Worm (Caenorhabditis elegans): ENCODE data around the gene srbc-68.
A peak's percentile ranks its signal among the peaks of the same experiment; 100 is the strongest.

Gene srbc-68

DNA sequence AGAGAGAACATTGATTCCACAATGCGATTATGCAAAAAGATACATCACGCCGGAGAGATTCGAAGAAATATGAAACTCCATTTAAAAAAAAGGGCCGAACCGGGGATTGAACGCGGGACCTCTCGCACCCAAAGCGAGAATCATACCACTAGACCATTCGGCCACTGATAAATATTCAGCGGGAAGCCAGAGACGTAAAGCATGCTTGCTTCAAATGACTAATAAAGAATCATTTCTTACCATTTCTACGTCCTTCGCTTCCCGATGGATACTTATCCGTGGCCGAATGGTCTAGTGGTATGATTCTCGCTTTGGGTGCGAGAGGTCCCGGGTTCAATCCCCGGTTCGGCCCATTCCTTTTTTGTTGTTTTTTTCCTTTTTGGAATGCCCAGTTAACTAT is 41.8 kb upstream of the srbc-68 start:
- peak; percentile 69; the same call in 1 of the 2 replicates for TF ChIP-seq ztf-25 (GFP tag; IDR thresholded peaks at IDR 0.05)
- peak; percentile 10 for TF ChIP-seq snpc-1.3 (tag; optimal IDR thresholded peaks at IDR 0.05; ENCODE audit: insufficient read depth)
- TF ChIP-seq ets-4 (GFP tag; optimal IDR thresholded peaks at IDR 0.05): no peak
- peak; percentile 37; the same call in 1 of the 2 replicates for TF ChIP-seq madf-6 (GFP tag; IDR thresholded peaks at IDR 0.05)
- TF ChIP-seq ceh-27 (GFP tag; optimal IDR thresholded peaks at IDR 0.05): no peak
- no peak for TF ChIP-seq hrde-1 (tag; optimal IDR thresholded peaks at IDR 0.05; ENCODE audit: borderline replicate concordance)
- peak; percentile 10 for TF ChIP-seq lin-54 (GFP tag; optimal IDR thresholded peaks at IDR 0.05)
- no peak for TF ChIP-seq him-1 (tag; optimal IDR thresholded peaks at IDR 0.05)
- 0 out of 2 replicates have a peak, but pooled peaks have one; percentile 62 for TF ChIP-seq ceh-40 (GFP tag; IDR thresholded peaks at IDR 0.05)
- TF ChIP-seq ekl-4 (GFP tag; IDR thresholded peaks at IDR 0.05): no peak
- no peak for TF ChIP-seq C06A6.2 (GFP tag; conservative IDR thresholded peaks at IDR 0.05)
- no peak for TF ChIP-seq F49E8.2 (tag; optimal IDR thresholded peaks at IDR 0.05; ENCODE audit: insufficient read depth)
- TF ChIP-seq hlh-12 (tag; optimal IDR thresholded peaks at IDR 0.05): no peak
- no peak for TF ChIP-seq attf-5 (GFP tag; optimal IDR thresholded peaks at IDR 0.05)
- peak; percentile 65 for TF ChIP-seq B0261.1 (tag; optimal IDR thresholded peaks at IDR 0.05)
- TF ChIP-seq let-526 (GFP tag; IDR thresholded peaks at IDR 0.05): no peak
- TF ChIP-seq egl-44 (GFP tag; IDR thresholded peaks at IDR 0.05): no peak
- no peak for TF ChIP-seq zim-3 (tag; optimal IDR thresholded peaks at IDR 0.05)
- TF ChIP-seq B0336.3 (GFP tag; IDR thresholded peaks at IDR 0.05): no peak
- 0 out of 2 replicates have a peak, but pooled peaks have one; percentile 15 for TF ChIP-seq F33H1.4 (GFP tag; IDR thresholded peaks at IDR 0.05)
- peak; percentile 28 for TF ChIP-seq nhr-90 (tag; optimal IDR thresholded peaks at IDR 0.05)
- 0 out of 2 replicates have a peak, but pooled peaks have one; percentile 10 for TF ChIP-seq cebp-2 (GFP tag; IDR thresholded peaks at IDR 0.05)
- no peak for TF ChIP-seq attf-6 (GFP tag; IDR thresholded peaks at IDR 0.05)
- peak; percentile 55 for TF ChIP-seq snpc-3.4 (tag; optimal IDR thresholded peaks at IDR 0.05)
- no peak for TF ChIP-seq B0035.1 (tag; optimal IDR thresholded peaks at IDR 0.05)
- no peak for TF ChIP-seq Y67H2A.10 (GFP tag; conservative IDR thresholded peaks at IDR 0.05)
- TF ChIP-seq nhr-179 (tag; optimal IDR thresholded peaks at IDR 0.05): no peak
- TF ChIP-seq xnd-1 (tag; optimal IDR thresholded peaks at IDR 0.05): no peak
- TF ChIP-seq F22D6.2 (tag; optimal IDR thresholded peaks at IDR 0.05): no peak
- TF ChIP-seq chd-7 (tag; optimal IDR thresholded peaks at IDR 0.05): no peak
- 0 out of 2 replicates have a peak, but pooled peaks have one; percentile 5 for TF ChIP-seq madf-8 (GFP tag; conservative IDR thresholded peaks at IDR 0.05)
- TF ChIP-seq rpc-1 (optimal IDR thresholded peaks at IDR 0.05): peak; percentile 60
- peak; percentile 75 for TF ChIP-seq rpc-1 (tag; optimal IDR thresholded peaks at IDR 0.05)
- peak; percentile 62 for TF ChIP-seq D2030.7 (GFP tag; IDR thresholded peaks at IDR 0.05)
- TF ChIP-seq F57A8.1 (GFP tag; optimal IDR thresholded peaks at IDR 0.05): no peak
- peak; percentile 35; the same call in 1 of the 2 replicates for TF ChIP-seq hmg-1.2 (GFP tag; IDR thresholded peaks at IDR 0.05)
- TF ChIP-seq Y53G8AR.9 (GFP tag; conservative IDR thresholded peaks at IDR 0.05): no peak
- no peak for TF ChIP-seq F37B4.10 (GFP tag; IDR thresholded peaks at IDR 0.05)
- peak; percentile 87 for TF ChIP-seq lin-26 (GFP tag; IDR thresholded peaks at IDR 0.05)
- TF ChIP-seq lir-1 (GFP tag; conservative IDR thresholded peaks at IDR 0.05): no peak
- TF ChIP-seq sptf-2 (GFP tag; optimal IDR thresholded peaks at IDR 0.05): no peak
- no peak for TF ChIP-seq atf-7 (tag; optimal IDR thresholded peaks at IDR 0.05)
- TF ChIP-seq mxl-1 (tag; optimal IDR thresholded peaks at IDR 0.05): no peak
- TF ChIP-seq hsf-1 (GFP tag; IDR thresholded peaks at IDR 0.05): no peak
- TF ChIP-seq Y56A3A.18 (GFP tag; IDR thresholded peaks at IDR 0.05): 0 out of 2 replicates have a peak, but pooled peaks have one; percentile 20
- no peak for TF ChIP-seq pbrm-1 (GFP tag; IDR thresholded peaks at IDR 0.05)
- peak; percentile 86 for TF ChIP-seq tbp1 (GFP tag; optimal IDR thresholded peaks at IDR 0.05)
- no peak for TF ChIP-seq dpff-1 (tag; optimal IDR thresholded peaks at IDR 0.05)
- 0 out of 2 replicates have a peak, but pooled peaks have one; percentile 38 for TF ChIP-seq C17E4.6 (GFP tag; IDR thresholded peaks at IDR 0.05)
